Worm (Caenorhabditis elegans) whole organism, early embryonic: ENCODE measurements around the gene ifet-1.

Source experiments
- B0310.2 ChIP-seq: sonication (generic microtip); optimal IDR thresholded peaks from 2 replicates; lab custom pipeline; 2016; ENCODE audit warnings: mild to moderate bottlenecking, missing genetic modification characterization, missing compliant biosample characterization
- F13C5.2 ChIP-seq: sonication (generic microtip); optimal IDR thresholded peaks from 2 replicates; lab custom pipeline; 2017; ENCODE audit warnings: mild to moderate bottlenecking, missing genetic modification characterization, inconsistent platforms, missing compliant biosample characterization
- aly-1 ChIP-seq: sonication (generic microtip); optimal IDR thresholded peaks from 2 replicates; lab custom pipeline; 2016; ENCODE audit warnings: missing genetic modification characterization, missing compliant biosample characterization
- ama-1 ChIP-seq: fragments of 150-350 bp; optimal IDR thresholded peaks from 2 replicates; lab custom pipeline; 2014
- ceh-13 ChIP-seq: fragments of 200-800 bp; sonication (Bioruptor generic); optimal IDR thresholded peaks from 2 replicates; lab custom pipeline; 2018; ENCODE audit warnings: mild to moderate bottlenecking, missing genetic modification characterization, missing compliant biosample characterization
- ceh-36 ChIP-seq: sonication (generic microtip); optimal IDR thresholded peaks from 2 replicates; lab custom pipeline; 2016; ENCODE audit warnings: missing genetic modification characterization, inconsistent platforms, missing compliant biosample characterization
- ets-7 ChIP-seq: sonication (generic microtip); optimal IDR thresholded peaks from 2 replicates; lab custom pipeline; 2016; ENCODE audit warnings: missing genotype, missing genetic modification characterization, missing compliant biosample characterization
- flt-1 ChIP-seq: fragments of 200-800 bp; sonication (Bioruptor generic); IDR thresholded peaks from 2 replicates; pipeline ENCODE4 v1.3.6; 2022; ENCODE audit warnings: missing genetic modification characterization, missing compliant biosample characterization
- hmbx-1 ChIP-seq: sonication (generic microtip); optimal IDR thresholded peaks from 2 replicates; lab custom pipeline; 2016; ENCODE audit warnings: mild to moderate bottlenecking, missing genetic modification characterization, missing compliant biosample characterization
- hmg-4 ChIP-seq: fragments of 200-800 bp; sonication (Bioruptor generic); optimal IDR thresholded peaks from 2 replicates; lab custom pipeline; 2018; ENCODE audit warnings: mild to moderate bottlenecking, missing genetic modification characterization, missing compliant biosample characterization
- hnd-1 ChIP-seq: sonication (generic microtip); optimal IDR thresholded peaks from 2 replicates; lab custom pipeline; 2016; ENCODE audit warnings: missing genetic modification characterization, missing compliant biosample characterization
- pes-1 ChIP-seq: fragments of 200-800 bp; sonication (Bioruptor generic); IDR thresholded peaks from 2 replicates; pipeline ENCODE4 v1.3.6; 2022; ENCODE audit warnings: missing genetic modification reagents, missing genetic modification characterization, missing compliant biosample characterization
- scrt-1 ChIP-seq: fragments of 200-800 bp; sonication (Bioruptor generic); IDR thresholded peaks from 2 replicates; pipeline ENCODE4 v1.3.6; 2022; ENCODE audit warnings: missing genetic modification characterization, missing compliant biosample characterization
- sea-1 ChIP-seq: fragments of 200-800 bp; sonication (Bioruptor generic); conservative IDR thresholded peaks from 2 replicates; pipeline ENCODE4 v1.3.6; 2022; ENCODE audit warnings: missing genetic modification characterization, missing compliant biosample characterization
- tbx-11 ChIP-seq: fragments of 200-800 bp; sonication (Bioruptor generic); IDR thresholded peaks from 2 replicates; pipeline ENCODE4 v1.3.6; 2022; ENCODE audit warnings: missing genetic modification characterization, missing compliant biosample characterization
- tbx-37 ChIP-seq: fragments of 200-800 bp; sonication (Bioruptor generic); conservative IDR thresholded peaks from 2 replicates; pipeline ENCODE4 v1.3.6; 2022; ENCODE audit warnings: missing genetic modification reagents, missing genetic modification characterization, missing compliant biosample characterization
- tra-4 ChIP-seq: sonication (generic microtip); optimal IDR thresholded peaks from 2 replicates; lab custom pipeline; 2017; ENCODE audit warnings: missing genetic modification characterization, missing compliant biosample characterization

The ifet-1 gene

DNA sequence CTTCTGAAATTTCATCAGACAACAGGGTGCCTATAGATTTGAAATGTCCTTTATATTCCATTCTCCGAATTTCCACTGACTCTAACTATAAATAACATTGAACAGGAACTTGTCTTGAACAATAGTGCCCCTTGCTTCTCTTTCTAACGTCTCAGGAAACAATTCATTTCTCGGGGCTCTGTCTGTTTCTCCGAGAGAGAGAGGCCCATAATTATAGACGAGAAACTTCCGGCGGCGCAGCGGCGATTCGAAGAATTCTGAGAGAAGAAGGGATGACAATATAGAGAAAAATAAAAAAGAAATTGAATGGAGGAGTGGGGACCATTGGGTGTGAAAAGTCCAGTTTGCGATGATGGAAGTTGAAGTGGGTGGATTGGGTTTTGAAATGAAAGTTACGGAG lies 14.7 kb downstream of the ifet-1 start:
- TF ChIP-seq scrt-1 (GFP tag; lab: Robert Waterston, UW) (no peak), pes-1 (GFP tag; lab: Robert Waterston, UW) (no peak), hmbx-1 (tag; lab: Kevin White, UChicago) (no peak), tra-4 (tag; lab: Kevin White, UChicago) (no peak), ets-7 (no peak), flt-1 (GFP tag; lab: Robert Waterston, UW) (no peak), tbx-11 (GFP tag; lab: Robert Waterston, UW) (no peak), aly-1 (tag; lab: Kevin White, UChicago) (no peak), F13C5.2 (tag; lab: Kevin White, UChicago) (no peak), hnd-1 (tag; lab: Kevin White, UChicago) (no peak), ceh-13 (GFP tag; lab: Kevin White, UChicago) (no peak), hmg-4 (GFP tag; lab: Kevin White, UChicago) (no peak), tbx-37 (GFP tag; lab: Robert Waterston, UW) (no peak), sea-1 (GFP tag; lab: Robert Waterston, UW) (no peak), B0310.2 (tag; lab: Kevin White, UChicago) (no peak), ceh-36 (tag; lab: Kevin White, UChicago) (no peak), ama-1 (no peak)

DNA sequence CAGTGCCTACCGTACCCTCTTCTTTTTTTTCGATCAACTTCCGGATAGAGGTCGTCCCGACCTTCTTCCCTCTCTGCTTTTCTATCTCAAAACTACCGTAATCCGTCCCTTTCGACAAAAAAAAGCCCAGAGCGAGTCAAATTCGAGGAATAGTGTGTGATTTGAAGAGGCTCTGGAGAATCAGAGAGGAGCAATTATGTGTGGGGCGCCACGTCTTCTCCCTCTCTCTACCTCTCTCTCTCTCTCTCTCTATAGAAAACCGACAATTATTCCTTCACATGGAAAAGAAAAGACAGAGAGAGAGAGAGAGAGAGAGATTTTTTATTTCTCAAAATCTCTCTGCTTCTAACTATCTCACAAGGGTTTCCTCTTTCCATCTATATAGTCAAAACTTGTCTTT lies 18.4 kb downstream of the ifet-1 start:
- TF ChIP-seq tbx-11 (GFP tag; lab: Robert Waterston, UW): no peak
- no peak for TF ChIP-seq hnd-1 (tag; lab: Kevin White, UChicago)
- no peak for TF ChIP-seq ets-7
- no peak for TF ChIP-seq ceh-36 (tag; lab: Kevin White, UChicago)
- no peak for TF ChIP-seq sea-1 (GFP tag; lab: Robert Waterston, UW)
- no peak for TF ChIP-seq ama-1
- TF ChIP-seq ceh-13 (GFP tag; lab: Kevin White, UChicago): no peak
- no peak for TF ChIP-seq B0310.2 (tag; lab: Kevin White, UChicago)
- TF ChIP-seq tra-4 (tag; lab: Kevin White, UChicago): no peak
- no peak for TF ChIP-seq pes-1 (GFP tag; lab: Robert Waterston, UW)

DNA sequence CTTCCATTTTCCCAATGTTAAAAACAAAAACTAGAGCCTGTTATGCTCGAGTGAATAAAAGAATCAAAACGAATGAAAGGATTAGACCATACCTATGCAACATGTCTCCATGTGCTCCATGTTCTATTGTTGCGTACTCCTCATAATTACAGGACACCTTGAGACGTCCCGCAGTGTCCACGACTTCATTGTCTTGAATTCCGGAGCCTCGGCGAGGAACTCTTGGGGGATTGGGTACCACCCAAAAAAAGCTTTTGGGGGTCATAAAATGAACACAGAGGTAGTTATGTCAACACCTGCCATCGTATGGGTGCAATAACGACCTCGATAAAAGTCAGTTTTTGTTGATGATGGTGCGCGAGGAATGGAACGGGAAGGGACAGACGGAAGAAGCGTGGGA lies 20.0 kb downstream of the ifet-1 start:
- TF ChIP-seq aly-1 (tag; lab: Kevin White, UChicago) (peak; percentile 14), F13C5.2 (tag; lab: Kevin White, UChicago) (no peak)

DNA sequence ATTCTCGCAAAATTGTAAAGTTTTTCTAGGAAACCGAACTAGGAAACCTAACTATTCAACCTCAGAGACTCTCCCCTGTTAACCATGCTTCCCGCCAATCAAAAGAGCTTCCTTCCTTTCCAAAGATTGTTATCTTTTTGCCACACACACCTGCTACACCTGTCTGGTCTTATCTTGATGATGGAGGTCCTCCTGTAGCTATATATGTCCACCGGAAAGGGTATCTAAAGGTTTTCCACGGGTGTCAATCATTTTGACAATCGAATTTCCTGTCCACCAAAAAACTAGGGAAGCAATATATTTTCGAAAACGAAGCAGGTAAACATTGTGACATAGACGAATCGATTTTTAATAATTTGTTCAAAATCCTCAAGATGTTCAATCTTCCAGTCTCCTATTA lies 21.2 kb downstream of the ifet-1 start:
- TF ChIP-seq ets-7 (peak; percentile 30), pes-1 (GFP tag; lab: Robert Waterston, UW) (no peak), sea-1 (GFP tag; lab: Robert Waterston, UW) (no peak), hmbx-1 (tag; lab: Kevin White, UChicago) (no peak), tbx-11 (GFP tag; lab: Robert Waterston, UW) (no peak), hnd-1 (tag; lab: Kevin White, UChicago) (no peak), flt-1 (GFP tag; lab: Robert Waterston, UW) (no peak)

DNA sequence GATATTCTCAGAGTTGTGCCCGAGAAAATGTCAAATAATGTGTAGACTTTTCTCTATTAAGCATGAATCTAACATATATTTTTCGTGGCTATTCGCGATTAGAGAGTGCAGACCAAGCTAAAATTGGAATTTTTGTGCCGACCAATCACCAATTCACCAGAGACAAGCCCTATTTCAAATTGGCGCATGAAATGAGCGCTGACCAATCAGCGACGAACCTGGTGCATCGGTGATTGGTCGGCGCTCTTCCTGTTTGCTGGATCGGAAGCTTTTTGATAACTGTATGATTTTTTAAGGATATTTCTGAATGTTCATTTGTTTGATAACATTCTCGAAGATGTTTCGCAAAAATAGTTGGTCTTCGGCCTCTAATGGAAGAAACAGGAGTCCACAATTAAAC lies 21.6 kb downstream of the ifet-1 start:
- TF ChIP-seq tbx-37 (GFP tag; lab: Robert Waterston, UW) (no peak), ceh-36 (tag; lab: Kevin White, UChicago) (no peak), sea-1 (GFP tag; lab: Robert Waterston, UW) (no peak), ets-7 (no peak), flt-1 (GFP tag; lab: Robert Waterston, UW) (no peak), aly-1 (tag; lab: Kevin White, UChicago) (no peak), hnd-1 (tag; lab: Kevin White, UChicago) (no peak), scrt-1 (GFP tag; lab: Robert Waterston, UW) (no peak), F13C5.2 (tag; lab: Kevin White, UChicago) (no peak), hmbx-1 (tag; lab: Kevin White, UChicago) (no peak)

DNA sequence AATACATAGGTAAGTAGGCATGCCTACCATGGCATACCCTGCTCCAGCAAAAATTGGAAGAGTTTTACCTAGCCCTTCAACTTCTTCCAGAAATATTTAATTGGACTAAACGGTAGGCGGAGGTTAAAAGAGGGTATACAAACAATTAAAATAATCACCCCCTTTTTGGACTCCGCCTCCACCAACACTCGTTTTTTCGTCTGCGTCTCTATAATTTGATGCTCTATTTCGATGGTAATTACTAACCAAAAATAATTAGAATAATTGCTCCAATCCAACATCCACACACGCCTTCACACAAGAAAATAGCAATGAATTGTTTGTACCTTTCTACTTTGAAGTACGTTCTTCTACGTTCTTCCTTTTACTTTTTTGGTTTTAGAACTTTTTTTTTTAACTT lies 22.2 kb downstream of the ifet-1 start:
- TF ChIP-seq tbx-11 (GFP tag; lab: Robert Waterston, UW): no peak

DNA sequence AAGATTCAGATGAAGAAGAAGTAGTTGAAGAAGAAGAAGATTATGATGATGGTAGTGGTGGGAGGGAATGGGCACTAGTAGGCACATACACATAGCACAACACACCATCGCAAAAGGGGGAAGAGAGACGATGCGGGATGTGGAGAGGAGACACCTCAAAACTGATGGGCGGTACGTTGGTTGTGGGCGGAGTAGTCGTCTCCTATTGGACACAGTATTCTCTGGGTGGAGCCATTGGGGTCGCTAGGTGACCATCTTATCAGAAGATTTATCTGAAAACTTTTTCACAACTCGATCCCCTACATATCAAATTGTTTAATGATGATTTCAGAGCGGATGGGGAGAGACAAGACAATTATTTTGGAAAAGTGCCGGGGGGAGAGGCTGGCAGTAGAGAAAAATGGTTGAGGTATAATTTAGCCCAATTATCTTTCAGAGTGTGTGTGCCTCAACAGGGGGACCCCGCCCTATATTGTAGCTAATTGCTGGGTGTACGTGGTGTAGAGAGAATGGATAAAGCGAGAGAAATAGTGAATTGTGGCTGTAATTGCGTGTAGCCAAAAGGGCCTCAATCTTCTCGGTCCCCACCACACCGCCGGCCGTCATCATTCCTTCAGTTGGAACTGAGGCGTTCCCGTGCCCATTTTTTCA lies 24.1 kb downstream of the ifet-1 start:
- TF ChIP-seq ceh-36 (tag; lab: Kevin White, UChicago): no peak
- TF ChIP-seq F13C5.2 (tag; lab: Kevin White, UChicago): peak; percentile 15
- peak; percentile 27 for TF ChIP-seq hmg-4 (GFP tag; lab: Kevin White, UChicago)

DNA sequence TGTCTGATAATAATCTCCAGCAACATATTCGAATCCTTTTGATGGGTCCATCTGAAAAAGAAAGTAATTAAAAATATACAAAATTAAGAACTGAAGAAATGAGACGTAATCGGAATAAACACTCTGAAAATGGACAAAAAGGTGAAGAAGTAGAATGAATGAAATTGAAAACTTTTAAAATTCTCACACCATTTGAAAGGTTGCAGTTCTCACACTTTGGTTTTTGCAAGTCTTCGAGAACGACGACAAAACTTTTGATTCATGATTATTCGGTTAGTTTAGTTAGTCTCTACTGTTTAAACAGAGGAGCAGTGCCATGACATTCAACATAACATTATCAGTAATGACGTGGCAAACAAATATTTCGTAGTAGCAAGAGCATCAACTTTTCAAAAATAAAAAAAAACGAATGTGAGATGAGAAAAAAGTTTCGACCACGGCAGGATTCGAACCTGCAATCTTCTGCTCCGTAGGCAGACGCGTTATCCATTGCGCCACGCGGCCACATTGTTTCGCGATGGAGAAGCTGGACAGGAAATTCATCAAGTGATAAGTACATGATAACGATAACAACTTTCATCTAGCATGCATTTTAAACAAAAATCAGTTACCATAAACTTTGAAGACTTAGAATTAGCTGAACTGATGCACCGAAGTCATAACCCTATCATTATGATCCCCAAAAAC lies 24.9 kb downstream of the ifet-1 start, which contains the start of gene ceh-43:
Gene ceh-43, minus strand, starts transcription at position 51 of the 687 bp plus-strand sequence.
- TF ChIP-seq tbx-37 (GFP tag; lab: Robert Waterston, UW) (no peak), ets-7 (no peak), hmbx-1 (tag; lab: Kevin White, UChicago) (no peak), tra-4 (tag; lab: Kevin White, UChicago) (no peak), hnd-1 (tag; lab: Kevin White, UChicago) (no peak), scrt-1 (GFP tag; lab: Robert Waterston, UW) (no peak), flt-1 (GFP tag; lab: Robert Waterston, UW) (no peak), ceh-13 (GFP tag; lab: Kevin White, UChicago) (no peak), F13C5.2 (tag; lab: Kevin White, UChicago) (no peak), tbx-11 (GFP tag; lab: Robert Waterston, UW) (no peak), ceh-36 (tag; lab: Kevin White, UChicago) (no peak), pes-1 (GFP tag; lab: Robert Waterston, UW) (no peak), sea-1 (GFP tag; lab: Robert Waterston, UW) (no peak), ama-1 (no peak), aly-1 (tag; lab: Kevin White, UChicago) (no peak), B0310.2 (tag; lab: Kevin White, UChicago) (no peak)
